Worm (Caenorhabditis elegans) whole organism, L1 larva: ENCODE results near the gene cwp-2.

Source experiments
- aly-2 ChIP-seq: fragments of 150-350 bp; optimal IDR thresholded peaks from 2 replicates; lab custom pipeline; 2014; ENCODE audit warnings: missing biosample characterization, missing genetic modification characterization
- blmp-1 ChIP-seq: fragments of 150-350 bp; optimal IDR thresholded peaks from 2 replicates; lab custom pipeline; 2014; ENCODE audit warnings: missing biosample characterization, missing genetic modification characterization
- dpl-1 ChIP-seq, 3 experiments: fragments of 150-350 bp in 2 of 3; sonication (generic microtip) in 1 of 3; optimal IDR thresholded peaks; 2 replicates each; lab custom pipeline; 2014 to 2017; ENCODE audit warnings: missing biosample characterization in 3 of 3, missing genetic modification characterization in 3 of 3, missing genetic modification reagents in 3 of 3
- efl-1 ChIP-seq, 4 experiments: fragments of 150-350 bp; optimal IDR thresholded peaks in 3 of 4; peaks in 1 of 4; 1 replicate in 1 of 4; 2 replicates in 3 of 4; lab custom pipeline; 2014; ENCODE audit warnings: missing biosample characterization in 2 of 4, missing genetic modification characterization in 2 of 4, missing genetic modification reagents in 2 of 4
- elt-3 ChIP-seq, 6 experiments: fragments of 150-350 bp in 1 of 6; sonication (generic microtip); optimal IDR thresholded peaks; 2 replicates each; lab custom pipeline; 2017 to 2018; ENCODE audit warnings: missing biosample characterization in 6 of 6, missing genetic modification characterization in 6 of 6, inconsistent platforms in 1 of 6
- mdl-1 ChIP-seq, 2 experiments: fragments of 150-350 bp; optimal IDR thresholded peaks; 2 replicates each; lab custom pipeline; 2014 to 2017; ENCODE audit warnings: missing biosample characterization in 2 of 2, missing genetic modification characterization in 2 of 2, inconsistent platforms in 1 of 2
- nhr-237 ChIP-seq: fragments of 150-350 bp; optimal IDR thresholded peaks from 2 replicates; lab custom pipeline; 2014; ENCODE audit warnings: missing biosample characterization, missing genetic modification characterization
- nhr-77 ChIP-seq: fragments of 150-350 bp; optimal IDR thresholded peaks from 2 replicates; lab custom pipeline; 2014; ENCODE audit warnings: missing biosample characterization, missing genetic modification characterization
- pag-3 ChIP-seq: sonication (generic microtip); optimal IDR thresholded peaks from 2 replicates; lab custom pipeline; 2017; ENCODE audit warnings: missing genetic modification characterization, mild to moderate bottlenecking, missing compliant biosample characterization, antibody characterized with exemption, borderline replicate concordance; ENCODE audit not compliant: insufficient read depth
- sup-37 ChIP-seq: fragments of 200-800 bp; sonication (Bioruptor generic); optimal IDR thresholded peaks from 2 replicates; lab custom pipeline; 2018; ENCODE audit warnings: mild to moderate bottlenecking, missing genetic modification characterization, missing compliant biosample characterization

DNA sequence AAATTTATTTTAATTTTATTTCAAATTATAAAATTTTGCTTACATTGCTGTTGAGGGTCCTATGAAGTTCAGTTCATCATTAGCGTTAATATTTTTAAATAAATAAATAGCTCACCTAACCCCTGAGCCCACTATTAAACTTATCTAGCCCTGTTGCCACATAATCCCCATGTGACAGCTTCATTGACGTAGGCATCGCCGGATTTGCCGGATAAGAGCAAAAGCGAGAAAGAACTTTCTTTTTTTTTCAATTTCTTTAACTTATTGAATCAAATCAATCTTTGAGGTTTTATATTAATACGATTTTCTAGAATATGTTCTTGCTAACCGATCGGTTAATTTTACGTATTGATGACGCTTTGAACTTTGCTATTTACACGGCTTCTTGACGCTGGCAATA, 9.5 kb upstream of the cwp-2 start:
- TF ChIP-seq aly-2: no peak
- TF ChIP-seq mdl-1 (tag; optimal IDR thresholded peaks at IDR 0.05; lab: Kevin White, UChicago): no peak
- TF ChIP-seq efl-1 (optimal IDR thresholded peaks at IDR 0.05; lab: Kevin White, UChicago): no peak
- no peak for TF ChIP-seq efl-1 (GFP tag; optimal IDR thresholded peaks at IDR 0.05 in 1 of 2; lab: Kevin White, UChicago)
- TF ChIP-seq blmp-1 (tag; lab: Kevin White, UChicago): no peak
- TF ChIP-seq elt-3 (tag; optimal IDR thresholded peaks at IDR 0.05; lab: Kevin White, UChicago): no peak
- no peak for TF ChIP-seq nhr-237 (tag; lab: Kevin White, UChicago)
- TF ChIP-seq sup-37 (GFP tag; lab: Kevin White, UChicago): no peak
- TF ChIP-seq nhr-77 (tag; lab: Kevin White, UChicago): no peak
- no peak for TF ChIP-seq dpl-1 (GFP tag; optimal IDR thresholded peaks at IDR 0.05; lab: Kevin White, UChicago)
- no peak for TF ChIP-seq pag-3 (tag; lab: Kevin White, UChicago)
